Worm (Caenorhabditis elegans): ENCODE measurements around the gene valv-1.
A peak's percentile ranks its signal among the peaks of the same experiment; 100 is the strongest.

valv-1 gene

ce11 chrIV:7447556-7447955 lies 2.4 kb upstream of the valv-1 start, which contains the start of gene B0496.2:
TSS of gene B0496.2 (plus strand) at chrIV:7447856.
- TF ChIP-seq flt-1 (GFP tag; IDR thresholded peaks at IDR 0.05) (no peak), klf-2 (GFP tag; conservative IDR thresholded peaks at IDR 0.05) (no peak), ref-1 (GFP tag; conservative IDR thresholded peaks at IDR 0.05) (no peak), cog-1 (tag; optimal IDR thresholded peaks at IDR 0.05) (no peak), ztf-29 (GFP tag; IDR thresholded peaks at IDR 0.05) (no peak), tab-1 (GFP tag; IDR thresholded peaks at IDR 0.05) (no peak), med-1 (GFP tag; optimal IDR thresholded peaks at IDR 0.05; ENCODE audit: insufficient read depth) (no peak), ztf-23 (GFP tag; IDR thresholded peaks at IDR 0.05) (no peak), T22C8.4 (GFP tag; IDR thresholded peaks at IDR 0.05) (no peak)

ce11 chrIV:7445995-7446394 lies 859 bp upstream of the valv-1 start, which contains the start of gene B0496.1:
TSS of gene B0496.1 (plus strand) at chrIV:7446295.
- no peak for TF ChIP-seq ref-1 (GFP tag; conservative IDR thresholded peaks at IDR 0.05)
- no peak for TF ChIP-seq cog-1 (tag; optimal IDR thresholded peaks at IDR 0.05)
- TF ChIP-seq T22C8.4 (GFP tag; IDR thresholded peaks at IDR 0.05) = no peak
- no peak for TF ChIP-seq tab-1 (GFP tag; IDR thresholded peaks at IDR 0.05)

- TF ChIP-seq flt-1 (GFP tag; IDR thresholded peaks at IDR 0.05) = 0 out of 2 replicates have a peak, but pooled peaks have one; percentile 37
These were observed 4.2 kb downstream of the valv-1 start for ce11 chrIV:7440985-7441384.

ce11 chrIV:7440238-7440637 lies 4.9 kb downstream of the valv-1 start:
- TF ChIP-seq tab-1 (GFP tag; IDR thresholded peaks at IDR 0.05) = no peak
- no peak for TF ChIP-seq klf-2 (GFP tag; conservative IDR thresholded peaks at IDR 0.05)
- no peak for TF ChIP-seq flt-1 (GFP tag; IDR thresholded peaks at IDR 0.05)
- no peak for TF ChIP-seq ztf-23 (GFP tag; IDR thresholded peaks at IDR 0.05)
- TF ChIP-seq med-1 (GFP tag; optimal IDR thresholded peaks at IDR 0.05; ENCODE audit: insufficient read depth) = no peak
- no peak for TF ChIP-seq cog-1 (tag; optimal IDR thresholded peaks at IDR 0.05)
- TF ChIP-seq ztf-29 (GFP tag; IDR thresholded peaks at IDR 0.05) = no peak
- TF ChIP-seq ref-1 (GFP tag; conservative IDR thresholded peaks at IDR 0.05) = no peak
- TF ChIP-seq T22C8.4 (GFP tag; IDR thresholded peaks at IDR 0.05) = no peak

ce11 chrIV:7439377-7439776 lies 5.8 kb downstream of the valv-1 start:
- TF ChIP-seq flt-1 (GFP tag; IDR thresholded peaks at IDR 0.05) (no peak), cog-1 (tag; optimal IDR thresholded peaks at IDR 0.05) (no peak), ref-1 (GFP tag; conservative IDR thresholded peaks at IDR 0.05) (no peak), ztf-29 (GFP tag; IDR thresholded peaks at IDR 0.05) (no peak), klf-2 (GFP tag; conservative IDR thresholded peaks at IDR 0.05) (no peak), T22C8.4 (GFP tag; IDR thresholded peaks at IDR 0.05) (no peak), ztf-23 (GFP tag; IDR thresholded peaks at IDR 0.05) (no peak), tab-1 (GFP tag; IDR thresholded peaks at IDR 0.05) (no peak), med-1 (GFP tag; optimal IDR thresholded peaks at IDR 0.05; ENCODE audit: insufficient read depth) (no peak)

ce11 chrIV:7433858-7434257 lies 11.3 kb downstream of the valv-1 start, which contains the start of gene B0496.11:
TSS of gene B0496.11 (minus strand) at chrIV:7433958.
- no peak for TF ChIP-seq T22C8.4 (GFP tag; IDR thresholded peaks at IDR 0.05)
- no peak for TF ChIP-seq cog-1 (tag; optimal IDR thresholded peaks at IDR 0.05)
- TF ChIP-seq ztf-23 (GFP tag; IDR thresholded peaks at IDR 0.05) = no peak
- no peak for TF ChIP-seq tab-1 (GFP tag; IDR thresholded peaks at IDR 0.05)
- TF ChIP-seq flt-1 (GFP tag; IDR thresholded peaks at IDR 0.05) = no peak
- TF ChIP-seq klf-2 (GFP tag; conservative IDR thresholded peaks at IDR 0.05) = no peak
- no peak for TF ChIP-seq ref-1 (GFP tag; conservative IDR thresholded peaks at IDR 0.05)
- TF ChIP-seq ztf-29 (GFP tag; IDR thresholded peaks at IDR 0.05) = no peak
- TF ChIP-seq med-1 (GFP tag; optimal IDR thresholded peaks at IDR 0.05; ENCODE audit: insufficient read depth) = no peak

ce11 chrIV:7428998-7429397 lies 16.1 kb downstream of the valv-1 start:
- TF ChIP-seq klf-2 (GFP tag; conservative IDR thresholded peaks at IDR 0.05) = no peak
- TF ChIP-seq tab-1 (GFP tag; IDR thresholded peaks at IDR 0.05) = no peak
- TF ChIP-seq ztf-29 (GFP tag; IDR thresholded peaks at IDR 0.05) = no peak
- TF ChIP-seq T22C8.4 (GFP tag; IDR thresholded peaks at IDR 0.05) = no peak
- no peak for TF ChIP-seq ref-1 (GFP tag; conservative IDR thresholded peaks at IDR 0.05)
- TF ChIP-seq med-1 (GFP tag; optimal IDR thresholded peaks at IDR 0.05; ENCODE audit: insufficient read depth) = no peak
- TF ChIP-seq ztf-23 (GFP tag; IDR thresholded peaks at IDR 0.05) = no peak
- TF ChIP-seq cog-1 (tag; optimal IDR thresholded peaks at IDR 0.05) = no peak
- no peak for TF ChIP-seq flt-1 (GFP tag; IDR thresholded peaks at IDR 0.05)

ce11 chrIV:7428347-7428746 lies 16.8 kb downstream of the valv-1 start:
- no peak for TF ChIP-seq med-1 (GFP tag; optimal IDR thresholded peaks at IDR 0.05; ENCODE audit: insufficient read depth)
- no peak for TF ChIP-seq T22C8.4 (GFP tag; IDR thresholded peaks at IDR 0.05)
- no peak for TF ChIP-seq ref-1 (GFP tag; conservative IDR thresholded peaks at IDR 0.05)
- no peak for TF ChIP-seq flt-1 (GFP tag; IDR thresholded peaks at IDR 0.05)
- no peak for TF ChIP-seq cog-1 (tag; optimal IDR thresholded peaks at IDR 0.05)
- no peak for TF ChIP-seq tab-1 (GFP tag; IDR thresholded peaks at IDR 0.05)
- TF ChIP-seq klf-2 (GFP tag; conservative IDR thresholded peaks at IDR 0.05) = no peak
- no peak for TF ChIP-seq ztf-23 (GFP tag; IDR thresholded peaks at IDR 0.05)
- TF ChIP-seq ztf-29 (GFP tag; IDR thresholded peaks at IDR 0.05) = no peak

- TF ChIP-seq ref-1 (GFP tag; conservative IDR thresholded peaks at IDR 0.05) (no peak), flt-1 (GFP tag; IDR thresholded peaks at IDR 0.05) (no peak)
These were observed 19.1 kb downstream of the valv-1 start for ce11 chrIV:7426055-7426454.

- TF ChIP-seq ref-1 (GFP tag; conservative IDR thresholded peaks at IDR 0.05) (no peak), ztf-23 (GFP tag; IDR thresholded peaks at IDR 0.05) (no peak), flt-1 (GFP tag; IDR thresholded peaks at IDR 0.05) (no peak)
These were observed 20.9 kb downstream of the valv-1 start, which contains the start of gene unc-82 for ce11 chrIV:7424198-7424597. TSS of gene unc-82 (plus strand) at chrIV:7424498.

- TF ChIP-seq cog-1 (tag; optimal IDR thresholded peaks at IDR 0.05) = no peak
- no peak for TF ChIP-seq ref-1 (GFP tag; conservative IDR thresholded peaks at IDR 0.05)
- no peak for TF ChIP-seq ztf-29 (GFP tag; IDR thresholded peaks at IDR 0.05)
- no peak for TF ChIP-seq tab-1 (GFP tag; IDR thresholded peaks at IDR 0.05)
- TF ChIP-seq klf-2 (GFP tag; conservative IDR thresholded peaks at IDR 0.05) = no peak
- no peak for TF ChIP-seq ztf-23 (GFP tag; IDR thresholded peaks at IDR 0.05)
- no peak for TF ChIP-seq flt-1 (GFP tag; IDR thresholded peaks at IDR 0.05)
- no peak for TF ChIP-seq med-1 (GFP tag; optimal IDR thresholded peaks at IDR 0.05; ENCODE audit: insufficient read depth)
- TF ChIP-seq T22C8.4 (GFP tag; IDR thresholded peaks at IDR 0.05) = no peak
These were observed 24.2 kb downstream of the valv-1 start, which contains the start of gene srtx-1 for ce11 chrIV:7420913-7421312. TSS of gene srtx-1 (plus strand) at chrIV:7421213.
